Fruit fly (Drosophila melanogaster) whole organism, adult: ENCODE data around the gene tin.

Source experiments
- CG11617 ChIP-seq: fragments of 200-800 bp; sonication (Bioruptor generic); optimal IDR thresholded peaks from 2 replicates; lab custom pipeline; 2017; ENCODE audit warnings: mild to moderate bottlenecking, missing biosample characterization, missing genetic modification reagents, missing genetic modification characterization
- CG33017 ChIP-seq: fragments of 200-800 bp; sonication (Bioruptor generic); optimal IDR thresholded peaks from 2 replicates; lab custom pipeline; 2018; ENCODE audit warnings: missing biosample characterization, mild to moderate bottlenecking, missing genetic modification characterization, moderate library complexity
- CG5204 ChIP-seq: fragments of 200-800 bp; sonication (Bioruptor generic); optimal IDR thresholded peaks from 2 replicates; lab custom pipeline; 2016; ENCODE audit warnings: missing biosample characterization, missing genetic modification characterization
- CG7045 ChIP-seq: fragments of 200-800 bp; sonication (Bioruptor generic); optimal IDR thresholded peaks from 2 replicates; lab custom pipeline; 2017; ENCODE audit warnings: missing biosample characterization, mild to moderate bottlenecking, missing genetic modification characterization
- CG7101 ChIP-seq: fragments of 200-800 bp; sonication (Bioruptor generic); optimal IDR thresholded peaks from 2 replicates; lab custom pipeline; 2018; ENCODE audit warnings: missing biosample characterization, mild to moderate bottlenecking, missing genetic modification characterization, moderate library complexity
- Crg-1 ChIP-seq: fragments of 200-800 bp; sonication (Bioruptor generic); optimal IDR thresholded peaks from 2 replicates; lab custom pipeline; 2016; ENCODE audit warnings: missing biosample characterization, missing genetic modification characterization
- bab1 ChIP-seq: fragments of 200-800 bp; sonication (Bioruptor generic); optimal IDR thresholded peaks from 3 replicates; lab custom pipeline; 2019; ENCODE audit warnings: missing biosample characterization, mild to moderate bottlenecking, missing genetic modification characterization, moderate library complexity
- cic ChIP-seq: fragments of 200-800 bp; sonication (Bioruptor generic); optimal IDR thresholded peaks from 2 replicates; lab custom pipeline; 2017; ENCODE audit warnings: missing biosample characterization, mild to moderate bottlenecking, missing genetic modification characterization, moderate library complexity
- tj ChIP-seq: fragments of 200-800 bp; sonication (Bioruptor generic); optimal IDR thresholded peaks from 3 replicates; lab custom pipeline; 2017; ENCODE audit warnings: missing biosample characterization, mild to moderate bottlenecking, missing genetic modification characterization, moderate library complexity

DNA sequence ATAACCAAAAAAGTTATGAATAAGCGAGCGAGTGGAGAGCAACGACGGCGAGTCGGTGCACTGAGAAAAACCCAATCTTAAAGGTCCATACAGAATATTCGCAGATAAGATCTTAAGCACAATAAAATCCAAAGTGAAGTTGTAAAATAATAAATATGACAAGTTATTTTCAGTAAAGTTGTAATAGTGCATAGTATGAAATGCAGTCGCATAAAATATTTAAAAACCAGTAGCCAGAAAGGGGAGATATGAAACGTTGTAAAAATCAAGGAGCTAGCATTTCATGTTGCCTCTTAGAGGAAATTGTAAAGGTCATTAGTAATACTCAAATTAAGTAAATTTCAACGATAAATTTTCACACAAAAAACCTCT is 31.0 kb upstream of the tin start:
- TF ChIP-seq CG7101, result no peak
- no peak for TF ChIP-seq cic
- no peak for TF ChIP-seq tj (GFP tag; lab: Kevin White, UChicago)
- no peak for TF ChIP-seq bab1
- TF ChIP-seq CG5204 (GFP tag; lab: Kevin White, UChicago), result no peak
- TF ChIP-seq CG33017 (tag; lab: Kevin White, UChicago), result no peak
- TF ChIP-seq CG7045 (GFP tag; lab: Kevin White, UChicago), result no peak
- TF ChIP-seq CG11617 (GFP tag; lab: Kevin White, UChicago), result no peak
- no peak for TF ChIP-seq Crg-1 (GFP tag; lab: Kevin White, UChicago)
